Fruit fly (Drosophila melanogaster) whole organism, embryonic: Measurements from ENCODE around the gene ppk23.

Experiments
- Bteb2 ChIP-seq: fragments of 200-800 bp; sonication (Bioruptor generic); optimal IDR thresholded peaks from 2 replicates; lab custom pipeline; 2016; ENCODE audit warnings: missing biosample characterization, missing genetic modification characterization
- CG11560 ChIP-seq: fragments of 200-800 bp; sonication (Bioruptor generic); IDR thresholded peaks from 3 replicates; pipeline ENCODE4 v1.3.6; 2022; ENCODE audit warnings: missing biosample characterization, missing genetic modification characterization
- CG11695 ChIP-seq: fragments of 200-800 bp; sonication (Bioruptor generic); IDR thresholded peaks from 3 replicates; pipeline ENCODE4 v1.3.6; 2022; ENCODE audit warnings: missing biosample characterization, missing genetic modification characterization
- CG13296 ChIP-seq: fragments of 200-800 bp; sonication (Bioruptor generic); optimal IDR thresholded peaks from 3 replicates; lab custom pipeline; 2018; ENCODE audit warnings: missing biosample characterization, mild to moderate bottlenecking, missing genetic modification characterization
- CG17328 ChIP-seq: fragments of 200-800 bp; sonication (Bioruptor generic); IDR thresholded peaks from 2 replicates; pipeline ENCODE4 v1.3.6; 2022; ENCODE audit warnings: missing biosample characterization, missing genetic modification characterization
- CG17359 ChIP-seq: fragments of 200-800 bp; sonication (Bioruptor generic); optimal IDR thresholded peaks from 3 replicates; lab custom pipeline; 2018; ENCODE audit warnings: missing biosample characterization, mild to moderate bottlenecking, missing genetic modification characterization, moderate library complexity
- CG18599 ChIP-seq: fragments of 200-800 bp; sonication (Bioruptor generic); optimal IDR thresholded peaks from 3 replicates; lab custom pipeline; 2017; ENCODE audit warnings: missing biosample characterization, missing genetic modification characterization, mild to moderate bottlenecking, moderate library complexity, missing genetic modification reagents
- CG2120 ChIP-seq: fragments of 200-800 bp; sonication (Bioruptor generic); optimal IDR thresholded peaks from 3 replicates; lab custom pipeline; 2016; ENCODE audit warnings: missing biosample characterization, missing genetic modification characterization
- CG2712 ChIP-seq: fragments of 200-800 bp; optimal IDR thresholded peaks from 3 replicates; lab custom pipeline; 2019; ENCODE audit warnings: missing biosample characterization, mild to moderate bottlenecking, missing genetic modification characterization, moderate library complexity
- CG3281 ChIP-seq: fragments of 200-800 bp; sonication (Bioruptor generic); optimal IDR thresholded peaks from 3 replicates; lab custom pipeline; 2017; ENCODE audit warnings: missing biosample characterization, mild to moderate bottlenecking, missing genetic modification characterization
- CG42726 ChIP-seq: fragments of 200-800 bp; sonication (Bioruptor generic); IDR thresholded peaks from 2 replicates; pipeline ENCODE4 v1.3.6; 2022; ENCODE audit warnings: missing biosample characterization, missing genetic modification characterization; ENCODE audit not compliant: partially characterized antibody
- CG6765 ChIP-seq: fragments of 200-800 bp; sonication (Bioruptor generic); optimal IDR thresholded peaks from 3 replicates; lab custom pipeline; 2017; ENCODE audit warnings: missing biosample characterization, mild to moderate bottlenecking, missing genetic modification characterization
- CG7839 ChIP-seq: fragments of 200-800 bp; sonication (Bioruptor generic); optimal IDR thresholded peaks from 3 replicates; lab custom pipeline; 2018; ENCODE audit warnings: missing biosample characterization, mild to moderate bottlenecking, missing genetic modification characterization, moderate library complexity
- CG8290 ChIP-seq, 3 experiments: fragments of 200-800 bp; sonication (Bioruptor generic); optimal IDR thresholded peaks; 2 replicates each; lab custom pipeline; 2016 to 2019; ENCODE audit warnings: missing biosample characterization in 3 of 3, missing genetic modification characterization in 3 of 3, mild to moderate bottlenecking in 2 of 3, moderate library complexity in 1 of 3
- Deaf1 ChIP-seq: fragments of 200-800 bp; optimal IDR thresholded peaks from 3 replicates; lab custom pipeline; 2019; ENCODE audit warnings: missing biosample characterization, mild to moderate bottlenecking, missing genetic modification characterization, moderate library complexity
- E2f1 ChIP-seq: fragments of 200-800 bp; sonication (Bioruptor generic); IDR thresholded peaks from 2 replicates; pipeline ENCODE4 v1.3.6; 2022; ENCODE audit warnings: missing biosample characterization, missing genetic modification characterization
- Fer1 ChIP-seq: fragments of 200-800 bp; sonication (Bioruptor generic); optimal IDR thresholded peaks from 2 replicates; lab custom pipeline; 2017; ENCODE audit warnings: missing biosample characterization, mild to moderate bottlenecking, missing genetic modification characterization
- Fer3 ChIP-seq: fragments of 200-800 bp; sonication (Bioruptor generic); optimal IDR thresholded peaks from 2 replicates; lab custom pipeline; 2018; ENCODE audit warnings: missing biosample characterization, mild to moderate bottlenecking, missing genetic modification characterization, moderate library complexity
- Hey ChIP-seq: fragments of 200-800 bp; sonication (Bioruptor generic); optimal IDR thresholded peaks from 3 replicates; lab custom pipeline; 2018; ENCODE audit warnings: missing biosample characterization, mild to moderate bottlenecking, missing genetic modification characterization
- HmgZ ChIP-seq: fragments of 200-800 bp; sonication (Bioruptor generic); optimal IDR thresholded peaks from 2 replicates; lab custom pipeline; 2018; ENCODE audit warnings: missing biosample characterization, mild to moderate bottlenecking, missing genetic modification characterization
- Hmr ChIP-seq: fragments of 200-800 bp; sonication (Bioruptor generic); optimal IDR thresholded peaks from 3 replicates; lab custom pipeline; 2017; ENCODE audit warnings: mild to moderate bottlenecking, missing biosample characterization, missing genetic modification reagents, missing genetic modification characterization
- MESR4 ChIP-seq: fragments of 200-800 bp; sonication (Bioruptor generic); optimal IDR thresholded peaks from 2 replicates; lab custom pipeline; 2018; ENCODE audit warnings: missing biosample characterization, mild to moderate bottlenecking, missing genetic modification characterization, moderate library complexity
- Nf-YC ChIP-seq: fragments of 200-800 bp; optimal IDR thresholded peaks from 3 replicates; lab custom pipeline; 2019; ENCODE audit warnings: missing biosample characterization, mild to moderate bottlenecking, missing genetic modification characterization, moderate library complexity
- PHDP ChIP-seq: fragments of 200-800 bp; sonication (Bioruptor generic); optimal IDR thresholded peaks from 3 replicates; lab custom pipeline; 2018; ENCODE audit warnings: missing biosample characterization, mild to moderate bottlenecking, missing genetic modification characterization, moderate library complexity
- Rfx ChIP-seq: fragments of 200-800 bp; sonication (Bioruptor generic); IDR thresholded peaks from 2 replicates; pipeline ENCODE4 v1.3.6; 2022; ENCODE audit warnings: missing biosample characterization, missing genetic modification characterization
- esg ChIP-seq: fragments of 200-800 bp; sonication (Bioruptor generic); conservative IDR thresholded peaks from 2 replicates; pipeline ENCODE4 v1.3.6; 2022; ENCODE audit warnings: missing biosample characterization, missing genetic modification characterization
- gem ChIP-seq: fragments of 200-800 bp; sonication (Bioruptor generic); optimal IDR thresholded peaks from 2 replicates; lab custom pipeline; 2019; ENCODE audit warnings: missing biosample characterization, mild to moderate bottlenecking, missing genetic modification characterization, moderate library complexity
- hkb ChIP-seq, 2 experiments: fragments of 200-800 bp in 1 of 2; fragments of >200 bp in 1 of 2; sonication (Bioruptor generic) in 1 of 2; IDR thresholded peaks in 1 of 2; optimal IDR thresholded peaks in 1 of 2; 2 replicates each; pipeline versions ENCODE4 v1.3.6 to Lab custom; 2017 to 2022; ENCODE audit warnings: missing biosample characterization in 1 of 2, missing genetic modification characterization in 1 of 2
- ind ChIP-seq: fragments of 200-800 bp; sonication (Bioruptor generic); optimal IDR thresholded peaks from 3 replicates; lab custom pipeline; 2016; ENCODE audit warnings: missing biosample characterization, missing genetic modification characterization
- klu ChIP-seq: fragments of 200-800 bp; sonication (Bioruptor generic); IDR thresholded peaks from 2 replicates; pipeline ENCODE4 v1.3.6; 2022; ENCODE audit warnings: missing biosample characterization, missing genetic modification characterization
- lilli ChIP-seq: fragments of 200-800 bp; sonication (Bioruptor generic); optimal IDR thresholded peaks from 3 replicates; lab custom pipeline; 2016; ENCODE audit warnings: missing biosample characterization, missing genetic modification characterization
- mam ChIP-seq: fragments of 200-800 bp; sonication (Bioruptor generic); optimal IDR thresholded peaks from 3 replicates; lab custom pipeline; 2016; ENCODE audit warnings: missing biosample characterization, missing genetic modification characterization
- mirr ChIP-seq: fragments of 200-800 bp; sonication (Bioruptor generic); optimal IDR thresholded peaks from 3 replicates; lab custom pipeline; 2018; ENCODE audit warnings: missing biosample characterization, mild to moderate bottlenecking, missing genetic modification characterization
- odd ChIP-seq: fragments of 200-800 bp; sonication (Bioruptor generic); optimal IDR thresholded peaks from 2 replicates; lab custom pipeline; 2017; ENCODE audit warnings: missing biosample characterization, mild to moderate bottlenecking, missing genetic modification characterization
- onecut ChIP-seq: fragments of 200-800 bp; sonication (Bioruptor generic); IDR thresholded peaks from 2 replicates; pipeline ENCODE4 v1.3.6; 2022; ENCODE audit warnings: missing biosample characterization, missing genetic modification characterization
- pan ChIP-seq, 4 experiments: fragments of >200 bp in 3 of 4; fragments of 200-800 bp in 1 of 4; sonication (Bioruptor generic) in 1 of 4; optimal IDR thresholded peaks in 3 of 4; IDR thresholded peaks in 1 of 4; 2 replicates each; pipeline versions ENCODE4 v1.3.6 to Lab custom; 2017 to 2022; ENCODE audit warnings: missing biosample characterization in 2 of 4, missing genetic modification characterization in 2 of 4, mixed read lengths in 1 of 4
- pho ChIP-seq: fragments of 200-800 bp; sonication (Bioruptor generic); optimal IDR thresholded peaks from 2 replicates; lab custom pipeline; 2016; ENCODE audit warnings: missing biosample characterization, missing genetic modification characterization
- pita ChIP-seq: fragments of 200-800 bp; sonication (Bioruptor generic); optimal IDR thresholded peaks from 2 replicates; lab custom pipeline; 2017; ENCODE audit warnings: missing biosample characterization, mild to moderate bottlenecking, missing genetic modification characterization
- prd ChIP-seq, 3 experiments: fragments of >200 bp in 2 of 3; fragments of 200-800 bp in 1 of 3; sonication (Bioruptor generic) in 1 of 3; optimal IDR thresholded peaks in 2 of 3; IDR thresholded peaks in 1 of 3; 2 replicates in 2 of 3; 3 replicates in 1 of 3; pipeline versions ENCODE4 v1.3.6 to Lab custom; 2017 to 2022; ENCODE audit warnings: missing biosample characterization in 1 of 3, missing genetic modification characterization in 1 of 3
- row ChIP-seq: fragments of 200-800 bp; sonication (Bioruptor generic); IDR thresholded peaks from 3 replicates; pipeline ENCODE4 v1.3.6; 2022; ENCODE audit warnings: missing biosample characterization, missing genetic modification characterization
- slbo ChIP-seq: fragments of 200-800 bp; sonication (Bioruptor generic); IDR thresholded peaks from 2 replicates; pipeline ENCODE4 v1.3.6; 2022; ENCODE audit warnings: missing biosample characterization, missing genetic modification characterization
- tap ChIP-seq: fragments of 200-800 bp; optimal IDR thresholded peaks from 3 replicates; lab custom pipeline; 2019; ENCODE audit warnings: missing biosample characterization, mild to moderate bottlenecking, missing genetic modification characterization, moderate library complexity
- twi ChIP-seq: fragments of 200-800 bp; optimal IDR thresholded peaks from 2 replicates; lab custom pipeline; 2019; ENCODE audit warnings: missing biosample characterization, mild to moderate bottlenecking, missing genetic modification characterization, moderate library complexity
- vnd ChIP-seq: fragments of 200-800 bp; sonication (Bioruptor generic); IDR thresholded peaks from 3 replicates; pipeline ENCODE4 v1.3.6; 2022; ENCODE audit warnings: missing biosample characterization, missing genetic modification characterization; ENCODE audit not compliant: partially characterized antibody
- vvl ChIP-seq: fragments of 200-800 bp; sonication (Bioruptor generic); IDR thresholded peaks from 2 replicates; pipeline ENCODE4 v1.3.6; 2022; ENCODE audit warnings: missing biosample characterization, missing genetic modification characterization
- zfh2 ChIP-seq: fragments of 200-800 bp; sonication (Bioruptor generic); optimal IDR thresholded peaks from 2 replicates; lab custom pipeline; 2016; ENCODE audit warnings: missing biosample characterization, missing genetic modification characterization

Gene ppk23

DNA sequence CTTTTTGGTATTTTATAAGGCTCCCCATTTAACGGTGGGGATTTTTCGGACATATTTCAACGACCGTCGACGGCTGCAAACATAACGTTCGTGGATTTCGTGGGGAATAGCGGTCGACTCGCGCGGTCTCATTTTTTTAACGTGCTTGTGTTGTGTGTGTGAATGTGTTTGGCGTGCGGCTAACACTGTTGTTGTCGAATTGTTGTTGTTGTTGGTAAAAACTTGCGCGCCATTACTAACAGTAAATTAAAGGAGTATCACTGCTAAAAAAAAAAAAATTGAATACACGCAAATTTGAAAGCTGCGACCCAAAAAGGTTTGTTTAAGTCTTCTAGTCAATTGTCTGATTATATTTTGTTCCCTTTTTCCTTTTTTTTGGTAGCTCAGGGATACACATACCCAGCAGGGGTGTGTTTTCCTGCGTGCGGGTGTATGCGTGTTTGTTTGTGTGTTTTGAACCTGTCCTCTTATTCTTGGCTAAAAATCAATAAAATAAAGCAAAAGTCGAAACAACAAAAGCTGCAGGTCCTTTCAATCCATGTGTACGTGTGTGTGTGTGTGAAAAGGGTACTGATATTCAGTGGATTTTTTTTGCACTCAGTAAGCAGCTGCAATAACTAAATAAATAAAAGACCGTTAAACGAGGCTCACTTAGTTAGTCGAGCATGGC is 10.9 kb upstream of the ppk23 start, which contains the start of gene CG12991:
Gene CG12991, plus strand, starts transcription at position 80 of the 670 bp plus-strand sequence.
- TF ChIP-seq esg (GFP tag; lab: Robert Waterston, UW) (no peak), CG17328 (GFP tag; lab: Robert Waterston, UW) (0 out of 2 replicates have a peak, but pooled peaks have one; percentile 16), slbo (peak; percentile 38; the same call in 1 of the 2 replicates), CG8290 (GFP tag; optimal IDR thresholded peaks at IDR 0.05; lab: Kevin White, UChicago) (no peak), CG8290 (tag; optimal IDR thresholded peaks at IDR 0.05; lab: Kevin White, UChicago) (peak in 1 of 2 experiments; percentile 50), gem (tag; lab: Kevin White, UChicago) (peak; percentile 9), odd (GFP tag; lab: Kevin White, UChicago) (peak; percentile 5), Bteb2 (GFP tag; lab: Kevin White, UChicago) (peak; percentile 9), MESR4 (GFP tag; lab: Kevin White, UChicago) (peak; percentile 39), Rfx (GFP tag; lab: Robert Waterston, UW) (peak; percentile 45), PHDP (tag; lab: Kevin White, UChicago) (peak; percentile 5), HmgZ (tag; lab: Kevin White, UChicago) (peak; percentile 21), CG3281 (GFP tag; lab: Kevin White, UChicago) (peak; percentile 36), row (peak; percentile 34; the same call in 1 of the 3 replicates), onecut (GFP tag; lab: Robert Waterston, UW) (peak; percentile 91), CG18599 (GFP tag; lab: Kevin White, UChicago) (peak; percentile 47), CG42726 (GFP tag; lab: Robert Waterston, UW) (0 out of 2 replicates have a peak, but pooled peaks have one; percentile 31), lilli (GFP tag; lab: Kevin White, UChicago) (peak; percentile 27), twi (tag; lab: Kevin White, UChicago) (no peak), CG11695 (GFP tag; lab: Robert Waterston, UW) (peak; percentile 81), vnd (no peak), pho (GFP tag; lab: Kevin White, UChicago) (no peak), CG17359 (tag; lab: Kevin White, UChicago) (peak; percentile 27), Fer3 (tag; lab: Kevin White, UChicago) (peak; percentile 30), E2f1 (GFP tag; lab: Robert Waterston, UW) (peak; percentile 29; the same call in 1 of the 2 replicates), CG11560 (no peak), Deaf1 (tag; lab: Kevin White, UChicago) (peak; percentile 68), Fer1 (GFP tag; lab: Kevin White, UChicago) (peak; percentile 52), Nf-YC (tag; lab: Kevin White, UChicago) (no peak), klu (GFP tag; lab: Robert Waterston, UW) (no peak), Hmr (peak; percentile 7), zfh2 (GFP tag; lab: Kevin White, UChicago) (peak; percentile 19), CG2712 (tag; lab: Kevin White, UChicago) (no peak), ind (GFP tag; lab: Kevin White, UChicago) (peak; percentile 7), CG6765 (GFP tag; lab: Kevin White, UChicago) (peak; percentile 47), CG2120 (GFP tag; lab: Kevin White, UChicago) (peak; percentile 24), Hey (tag; lab: Kevin White, UChicago) (no peak), pan (optimal IDR thresholded peaks at IDR 0.05; lab: Kevin White, UChicago) (no peak), pan (GFP tag; optimal IDR thresholded peaks at IDR 0.05 in 1 of 2, IDR thresholded peaks at IDR 0.05 in 1 of 2) (peak in 1 of 2 experiments; percentile 56), vvl (GFP tag; lab: Robert Waterston, UW) (peak; percentile 26; the same call in 1 of the 2 replicates), hkb (optimal IDR thresholded peaks at IDR 0.05; lab: Kevin White, UChicago) (peak; percentile 15), hkb (GFP tag; IDR thresholded peaks at IDR 0.05; lab: Robert Waterston, UW) (peak; percentile 41; the same call in 1 of the 2 replicates), prd (optimal IDR thresholded peaks at IDR 0.05; lab: Kevin White, UChicago) (no peak), prd (GFP tag; IDR thresholded peaks at IDR 0.05; lab: Robert Waterston, UW) (0 out of 3 replicates have a peak, but pooled peaks have one; percentile 24), mirr (GFP tag; lab: Kevin White, UChicago) (peak; percentile 3), CG13296 (GFP tag; lab: Kevin White, UChicago) (peak; percentile 15), tap (no peak), pita (GFP tag; lab: Kevin White, UChicago) (peak; percentile 31), mam (GFP tag; lab: Kevin White, UChicago) (peak; percentile 16), CG7839 (peak; percentile 2)
